Worm (Caenorhabditis elegans): ENCODE data around the gene dpy-10.

- TF ChIP-seq elt-1 (tag; optimal IDR thresholded peaks at IDR 0.05; ENCODE audit: borderline replicate concordance, insufficient read depth) (no peak), elt-3 (tag; optimal IDR thresholded peaks at IDR 0.05) (no peak), pha-4 (tag; optimal IDR thresholded peaks at IDR 0.05) (no peak), unc-62 (GFP tag; optimal IDR thresholded peaks at IDR 0.05) (no peak)
Measured at ce11 chrII:6685964-6686363, 26.1 kb downstream of the dpy-10 start.

Measured in whole organism, mixed stage, embryonic.